Worm (Caenorhabditis elegans) whole organism, young adult: Measurements from ENCODE around the gene B0462.5.

ENCODE experiments used
- B0336.3 ChIP-seq: fragments of 200-800 bp; sonication (Bioruptor generic); IDR thresholded peaks from 2 replicates; pipeline ENCODE4 v1.3.6; 2022; ENCODE audit warnings: missing genetic modification characterization, missing compliant biosample characterization
- C17E4.6 ChIP-seq: fragments of 200-800 bp; sonication (Bioruptor generic); IDR thresholded peaks from 2 replicates; pipeline ENCODE4 v1.3.6; 2022; ENCODE audit warnings: missing genetic modification reagents, missing genetic modification characterization, missing compliant biosample characterization
- ama-1 ChIP-seq, 3 experiments: fragments of 150-350 bp in 1 of 3; sonication (generic microtip) in 2 of 3; optimal IDR thresholded peaks; 2 replicates each; lab custom pipeline; 2014 to 2018; ENCODE audit warnings: missing biosample characterization in 2 of 3, missing genetic modification characterization in 2 of 3, missing genetic modification reagents in 2 of 3
- hrde-1 ChIP-seq: sonication (generic microtip); optimal IDR thresholded peaks from 2 replicates; lab custom pipeline; 2016; ENCODE audit warnings: missing genetic modification characterization, mild to moderate bottlenecking, missing compliant biosample characterization, moderate library complexity, missing genotype, missing genetic modification reagents, borderline replicate concordance
- lin-26 ChIP-seq: fragments of 200-800 bp; sonication (Bioruptor generic); IDR thresholded peaks from 2 replicates; pipeline ENCODE4 v1.3.6; 2022; ENCODE audit warnings: missing genetic modification reagents, missing genetic modification characterization, missing compliant biosample characterization
- nfya-1 ChIP-seq: sonication (generic microtip); optimal IDR thresholded peaks from 2 replicates; lab custom pipeline; 2017; ENCODE audit warnings: antibody characterized with exemption, missing compliant biosample characterization, missing genetic modification characterization, borderline replicate concordance; ENCODE audit not compliant: insufficient read depth
- pha-4 ChIP-seq: fragments of 150-350 bp; sonication (generic microtip); optimal IDR thresholded peaks from 2 replicates; lab custom pipeline; 2014; ENCODE audit warnings: missing biosample characterization, missing genetic modification reagents, missing genetic modification characterization
- somi-1 ChIP-seq: fragments of 200-800 bp; sonication (Bioruptor generic); optimal IDR thresholded peaks from 2 replicates; lab custom pipeline; 2018; ENCODE audit warnings: mild to moderate bottlenecking, missing genetic modification characterization, missing compliant biosample characterization
- tbx-9 ChIP-seq: sonication (generic microtip); optimal IDR thresholded peaks from 2 replicates; lab custom pipeline; 2016; ENCODE audit warnings: borderline replicate concordance, missing genetic modification characterization, inconsistent platforms, missing compliant biosample characterization
- zfh-2 ChIP-seq: fragments of 200-800 bp; sonication (Bioruptor generic); conservative IDR thresholded peaks from 2 replicates; pipeline ENCODE4 v1.3.6; 2022; ENCODE audit warnings: missing genetic modification reagents, missing genetic modification characterization, missing compliant biosample characterization
- ztf-26 ChIP-seq: sonication (generic microtip); optimal IDR thresholded peaks from 2 replicates; lab custom pipeline; 2017; ENCODE audit warnings: missing genetic modification characterization, missing compliant biosample characterization

DNA sequence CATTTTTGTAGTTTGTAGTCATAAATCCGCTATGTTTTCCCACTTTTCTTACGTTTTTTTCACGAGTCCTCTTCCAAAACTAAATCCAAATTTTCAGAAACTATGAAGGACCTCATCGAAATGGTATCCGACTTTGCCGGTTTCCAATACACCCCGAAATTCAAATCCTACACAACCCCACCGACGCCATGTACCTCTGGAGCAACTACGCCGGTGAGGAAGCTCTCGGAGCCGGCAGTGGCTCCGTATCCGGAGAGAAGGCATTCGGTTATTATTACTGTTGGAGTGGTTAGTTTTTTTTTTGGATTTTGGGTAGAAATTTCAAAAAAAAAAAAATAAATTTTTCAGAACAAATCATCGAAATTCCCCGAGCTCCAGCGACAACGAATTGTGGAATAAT is 26.9 kb upstream of the B0462.5 start, which contains the start of gene C08E8.3:
- TF ChIP-seq C17E4.6 = no peak
- TF ChIP-seq ama-1 (optimal IDR thresholded peaks at IDR 0.05; lab: Kevin White, UChicago) = no peak
- no peak for TF ChIP-seq ama-1 (GFP tag; optimal IDR thresholded peaks at IDR 0.05; lab: Kevin White, UChicago)
- no peak for TF ChIP-seq hrde-1 (tag; lab: Kevin White, UChicago)
- TF ChIP-seq ztf-26 (tag; lab: Kevin White, UChicago) = no peak
- no peak for TF ChIP-seq pha-4 (tag; lab: Kevin White, UChicago)
- no peak for TF ChIP-seq lin-26 (GFP tag; lab: Robert Waterston, UW)
- no peak for TF ChIP-seq B0336.3 (GFP tag; lab: Robert Waterston, UW)
- TF ChIP-seq somi-1 = no peak
- TF ChIP-seq nfya-1 (tag; lab: Kevin White, UChicago) = no peak
- TF ChIP-seq zfh-2 (GFP tag; lab: Robert Waterston, UW) = no peak
- no peak for TF ChIP-seq tbx-9 (tag; lab: Kevin White, UChicago)
